Fruit fly (Drosophila melanogaster): Measurements from ENCODE around the gene CG15880.

Gene CG15880

DNA sequence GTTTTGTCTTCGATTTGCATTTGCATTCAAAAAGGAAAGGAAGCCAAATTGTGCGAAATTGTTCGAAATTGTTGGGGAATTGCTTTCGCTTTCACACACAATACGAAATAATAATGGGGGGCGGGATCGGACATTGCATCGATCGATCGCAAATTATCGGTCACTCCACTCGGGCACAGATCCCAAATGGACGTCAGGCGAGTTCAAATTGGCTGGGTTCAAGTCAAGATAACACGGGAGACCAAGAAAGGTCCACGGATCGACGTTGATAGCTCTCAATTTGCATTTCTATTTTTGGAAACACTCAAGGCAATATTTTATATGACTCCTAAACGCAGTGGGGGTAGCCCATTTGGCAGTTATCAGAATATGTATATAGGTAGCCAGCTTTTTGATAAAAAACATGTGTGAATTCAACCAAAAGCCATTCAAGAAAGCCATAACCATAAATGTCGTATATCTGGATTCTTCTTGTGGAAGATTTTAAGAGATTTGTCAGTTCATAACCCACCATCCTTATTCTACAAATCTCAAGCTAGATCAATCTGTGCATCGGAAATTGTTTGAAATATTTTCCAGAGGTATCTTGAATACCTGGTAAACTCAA, 31.5 kb upstream of the CG15880 start:
- no peak for TF ChIP-seq Dll (optimal IDR thresholded peaks at IDR 0.05)
- no peak for TF ChIP-seq EcR (GFP tag; optimal IDR thresholded peaks at IDR 0.05)

DNA sequence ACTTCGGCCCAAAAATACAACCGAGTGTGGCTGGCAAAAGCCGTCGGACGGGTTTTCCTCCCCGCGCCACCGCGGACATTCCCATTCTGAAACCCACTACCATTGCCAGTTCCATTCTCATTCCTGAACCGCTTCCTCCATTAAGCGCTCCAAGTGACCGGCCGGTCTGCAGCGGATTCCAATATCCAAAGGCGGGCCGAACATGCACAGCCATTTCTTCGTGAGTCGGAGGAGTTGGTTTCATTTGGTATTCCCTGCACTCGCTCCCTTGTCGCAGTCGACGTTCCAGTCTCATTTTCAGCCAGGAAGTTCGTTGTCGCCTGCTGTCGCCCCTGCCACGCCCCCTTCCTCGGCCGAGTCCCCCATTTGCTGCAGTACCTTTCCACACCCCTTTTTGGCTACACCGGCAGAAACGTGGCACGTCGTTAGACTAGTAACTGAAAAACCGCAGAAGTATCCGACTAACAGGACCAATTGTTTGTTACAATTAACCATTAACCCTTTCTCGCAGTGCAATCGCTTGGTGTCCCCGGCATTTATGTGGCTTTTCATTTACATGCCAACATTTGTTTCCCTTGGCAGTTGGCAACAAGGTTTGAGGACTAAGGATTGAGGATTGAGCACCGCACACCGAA, 30.4 kb upstream of the CG15880 start:
- TF ChIP-seq pan (optimal IDR thresholded peaks at IDR 0.05) (no peak), psq (optimal IDR thresholded peaks at IDR 0.05) (no peak), Dll (optimal IDR thresholded peaks at IDR 0.05) (no peak), EcR (GFP tag; optimal IDR thresholded peaks at IDR 0.05) (no peak), CG8478 (optimal IDR thresholded peaks at IDR 0.05) (no peak), usp (GFP tag; optimal IDR thresholded peaks at IDR 0.05) (no peak)

DNA sequence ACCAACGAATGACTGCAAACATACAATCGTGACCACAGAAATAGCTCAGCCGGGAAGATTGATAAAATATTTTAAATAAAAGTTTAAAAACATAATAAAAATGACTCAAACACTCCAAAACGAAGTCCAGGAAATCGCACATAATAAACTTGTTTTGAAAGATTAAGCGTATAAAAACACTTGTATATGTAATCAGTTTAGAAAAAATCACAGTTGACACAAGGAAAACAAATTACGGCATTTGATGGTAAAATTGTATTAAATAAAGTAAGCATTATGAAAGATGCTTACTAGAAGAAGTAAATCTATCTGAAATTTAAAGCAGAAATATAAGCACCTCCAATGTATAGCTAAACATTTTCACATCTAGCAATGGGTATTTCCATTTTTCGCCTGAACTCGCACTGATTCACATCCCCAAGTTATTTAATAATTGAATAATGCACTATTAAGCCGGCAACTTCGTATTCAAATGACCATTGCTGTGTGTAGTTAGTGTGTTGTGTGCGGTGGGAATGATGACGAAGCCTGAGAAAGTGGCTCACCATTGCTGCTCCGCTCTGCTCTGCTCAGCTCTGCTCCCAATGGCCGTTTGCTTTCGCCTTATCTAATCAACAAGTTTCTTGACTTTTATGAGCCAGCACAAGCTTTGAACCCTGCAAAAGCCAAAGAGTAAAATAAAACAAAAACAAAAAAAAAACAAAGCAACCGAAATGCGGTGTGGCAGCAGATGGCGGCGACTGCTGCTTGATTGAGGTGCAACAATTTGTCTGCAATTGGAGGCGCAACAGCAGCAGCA, 29.6 kb upstream of the CG15880 start:
- TF ChIP-seq usp (GFP tag; optimal IDR thresholded peaks at IDR 0.05): no peak
- TF ChIP-seq EcR (GFP tag; optimal IDR thresholded peaks at IDR 0.05): no peak
- no peak for TF ChIP-seq psq (optimal IDR thresholded peaks at IDR 0.05)
- TF ChIP-seq pan (optimal IDR thresholded peaks at IDR 0.05): no peak
- TF ChIP-seq Dll (optimal IDR thresholded peaks at IDR 0.05): no peak
- no peak for TF ChIP-seq CG8478 (optimal IDR thresholded peaks at IDR 0.05)

DNA sequence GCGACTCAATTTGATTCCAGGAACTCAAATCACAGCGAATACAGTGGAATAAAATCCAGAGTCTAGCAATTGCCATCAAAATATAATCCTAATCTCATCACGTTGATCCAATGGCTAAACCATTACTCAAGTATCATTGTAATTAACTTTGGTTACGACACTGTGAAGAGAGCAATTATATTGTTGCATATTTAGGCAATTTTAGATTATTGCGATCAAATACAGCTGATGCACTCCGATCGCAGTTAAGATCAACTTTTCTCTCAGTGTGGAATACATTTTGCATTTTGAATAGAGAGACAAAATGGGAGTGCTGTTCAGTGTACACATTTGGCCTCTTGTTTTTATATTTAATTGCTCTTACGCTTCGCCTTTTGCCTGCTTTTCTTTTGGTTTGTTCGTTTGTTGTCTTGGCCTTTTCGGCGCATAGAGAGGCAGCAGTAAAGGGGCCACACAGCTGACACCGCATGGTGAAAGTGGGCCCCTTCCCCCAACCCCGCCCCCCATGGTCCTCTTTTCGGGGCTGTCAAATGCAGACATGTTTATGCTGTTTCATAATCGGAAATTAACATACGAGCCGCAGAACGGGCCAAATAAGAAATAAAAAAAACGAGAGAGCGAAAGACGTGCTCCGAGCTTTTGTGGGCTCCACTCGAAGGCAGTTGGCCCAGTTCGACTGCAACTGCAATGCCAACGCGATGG, 28.6 kb upstream of the CG15880 start:
- TF ChIP-seq CG8478 (optimal IDR thresholded peaks at IDR 0.05) (no peak), psq (optimal IDR thresholded peaks at IDR 0.05) (no peak), usp (GFP tag; optimal IDR thresholded peaks at IDR 0.05) (no peak), pan (optimal IDR thresholded peaks at IDR 0.05) (no peak), EcR (GFP tag; optimal IDR thresholded peaks at IDR 0.05) (no peak), Dll (optimal IDR thresholded peaks at IDR 0.05) (no peak)

DNA sequence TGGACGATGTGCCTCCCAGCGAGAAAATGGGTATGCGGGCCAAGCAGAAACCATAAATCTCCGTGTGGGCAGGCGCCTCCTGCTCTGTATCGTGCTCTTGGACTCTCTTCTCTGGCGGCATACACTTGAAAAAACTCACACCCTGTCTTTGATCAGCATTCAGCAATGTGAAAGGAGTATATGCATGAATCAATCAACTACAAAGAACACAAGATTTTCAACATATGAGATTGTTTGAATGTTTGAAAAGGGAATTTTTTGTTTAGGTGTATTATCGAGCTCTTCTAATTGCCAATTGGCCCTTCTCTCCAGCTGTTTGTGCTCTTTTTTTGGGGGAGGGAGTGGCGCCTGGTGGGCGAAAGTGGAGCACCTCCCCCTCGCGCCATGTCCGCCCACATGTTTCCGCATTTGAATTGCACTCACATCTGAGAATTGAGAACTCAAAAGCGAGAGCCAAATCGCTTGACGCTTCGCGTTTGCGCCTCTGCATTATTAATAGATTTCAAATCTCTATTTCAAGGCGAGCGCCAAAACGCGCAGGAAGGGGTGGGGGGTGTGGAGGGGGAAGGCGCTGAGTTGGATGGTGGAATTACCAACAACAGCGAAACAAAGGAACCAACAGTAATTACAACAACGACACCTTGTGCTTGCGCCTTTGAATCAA, 27.7 kb upstream of the CG15880 start:
- TF ChIP-seq pan (optimal IDR thresholded peaks at IDR 0.05) (no peak), usp (GFP tag; optimal IDR thresholded peaks at IDR 0.05) (no peak), Dll (optimal IDR thresholded peaks at IDR 0.05) (no peak)

DNA sequence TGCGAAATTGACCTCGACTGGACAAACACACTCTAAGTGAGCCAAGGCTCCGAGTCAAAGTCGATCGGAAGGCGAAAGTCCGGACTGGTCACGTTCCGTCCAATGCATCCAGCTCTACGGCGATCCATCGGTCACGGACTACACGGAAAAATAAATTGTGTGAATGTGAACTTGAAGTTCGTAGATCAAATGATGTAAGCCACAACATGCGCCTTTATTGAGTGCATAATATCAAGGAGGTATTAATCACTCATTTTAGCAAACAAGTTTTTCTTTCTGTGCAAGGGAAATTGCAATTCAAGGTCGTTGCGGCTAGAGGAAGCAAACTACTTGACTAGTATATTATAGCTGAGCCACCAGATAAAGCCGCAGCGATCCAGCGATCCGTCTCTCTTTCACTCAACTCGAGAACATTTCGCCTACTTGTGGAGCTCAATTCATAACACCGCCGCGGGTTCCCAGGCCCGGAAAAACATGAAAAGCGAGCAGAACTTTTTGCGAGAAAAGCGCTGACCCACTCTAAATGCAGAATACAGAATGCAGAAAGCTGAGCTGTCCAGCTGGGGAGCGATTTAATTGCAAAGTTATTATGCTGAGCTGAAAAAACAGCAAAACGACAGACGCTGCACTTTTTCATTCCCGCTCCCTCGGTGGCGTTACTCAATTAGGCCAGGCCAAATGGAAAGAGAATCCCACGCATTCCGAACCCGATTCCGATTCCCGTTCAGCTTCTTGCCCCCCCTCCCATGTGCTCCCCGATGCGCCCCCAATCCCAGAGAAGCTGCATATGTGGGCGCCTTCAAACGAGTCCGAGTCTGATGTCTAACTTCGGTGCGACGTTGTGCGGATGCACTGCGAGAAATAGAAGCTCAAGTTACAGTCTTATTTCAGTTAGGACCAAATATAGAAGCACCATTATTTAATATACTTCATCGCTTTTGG, 26.4 kb upstream of the CG15880 start:
- no peak for TF ChIP-seq Dll (optimal IDR thresholded peaks at IDR 0.05)
- TF ChIP-seq psq (optimal IDR thresholded peaks at IDR 0.05): no peak
- no peak for TF ChIP-seq EcR (GFP tag; optimal IDR thresholded peaks at IDR 0.05)
- TF ChIP-seq usp (GFP tag; optimal IDR thresholded peaks at IDR 0.05): no peak
- TF ChIP-seq CG8478 (optimal IDR thresholded peaks at IDR 0.05): no peak
- TF ChIP-seq pan (optimal IDR thresholded peaks at IDR 0.05): no peak

DNA sequence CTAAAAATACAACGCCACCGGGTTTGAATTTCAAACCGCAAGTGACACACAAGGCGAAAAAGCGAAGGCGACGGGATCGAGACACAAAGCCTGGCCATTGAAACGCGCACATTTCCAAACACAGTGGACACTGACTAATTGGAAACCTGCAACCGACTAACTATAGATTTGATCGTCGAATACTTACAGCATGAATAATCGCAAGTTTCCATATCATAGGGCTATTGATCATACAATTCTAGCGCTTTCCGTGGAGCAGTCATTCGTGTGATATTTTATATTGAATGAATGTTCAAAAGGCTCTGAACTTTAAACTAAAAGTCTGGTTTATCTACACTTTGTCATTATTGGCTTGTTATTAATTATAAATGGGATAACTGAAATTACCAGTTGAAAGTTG, 25.6 kb upstream of the CG15880 start:
- no peak for TF ChIP-seq psq (optimal IDR thresholded peaks at IDR 0.05)
- TF ChIP-seq Dll (optimal IDR thresholded peaks at IDR 0.05): no peak
- peak; percentile 41 for TF ChIP-seq pan (optimal IDR thresholded peaks at IDR 0.05)

DNA sequence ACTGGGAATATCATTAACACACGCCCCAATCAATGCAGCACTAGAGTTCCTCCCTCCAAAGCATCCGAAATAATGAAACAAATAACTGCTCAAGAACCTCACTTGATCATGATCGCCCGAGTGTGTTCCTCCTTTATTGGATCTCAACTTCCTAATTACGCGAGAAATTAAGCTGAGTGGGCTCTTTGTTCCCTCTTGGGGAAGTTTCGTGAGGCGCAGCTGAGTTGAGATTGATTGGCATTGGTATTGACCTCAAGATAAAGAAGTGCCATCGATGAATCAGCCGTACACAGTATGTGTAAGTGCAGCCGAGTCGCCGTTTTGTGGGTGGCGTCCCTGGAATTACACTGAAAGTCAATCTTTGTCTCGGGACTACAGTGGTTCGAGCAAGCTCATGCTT, 25.1 kb upstream of the CG15880 start:
- TF ChIP-seq pan (optimal IDR thresholded peaks at IDR 0.05) (no peak), Dll (optimal IDR thresholded peaks at IDR 0.05) (no peak), EcR (GFP tag; optimal IDR thresholded peaks at IDR 0.05) (no peak), CG8478 (optimal IDR thresholded peaks at IDR 0.05) (no peak), psq (optimal IDR thresholded peaks at IDR 0.05) (no peak), usp (GFP tag; optimal IDR thresholded peaks at IDR 0.05) (no peak)

DNA sequence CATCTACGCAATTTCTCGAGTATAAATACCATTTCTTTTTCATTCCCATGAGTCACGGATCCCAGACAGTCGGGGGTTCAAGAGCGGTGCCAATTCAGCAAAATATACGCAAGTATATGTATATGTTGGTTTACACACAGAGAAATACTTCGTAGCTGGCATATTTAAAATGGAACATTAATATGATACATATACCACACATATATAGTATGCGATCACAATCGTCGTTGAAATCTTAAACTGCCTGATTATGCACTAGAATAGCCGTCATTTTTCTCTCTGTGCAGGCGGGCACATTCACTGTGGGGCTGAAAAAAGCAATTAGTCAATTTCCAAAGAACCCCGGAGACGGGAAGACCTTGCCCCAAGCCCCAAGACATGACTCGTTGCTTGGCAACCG, 24.0 kb upstream of the CG15880 start:
- TF ChIP-seq CG8478 (optimal IDR thresholded peaks at IDR 0.05) (no peak), EcR (GFP tag; optimal IDR thresholded peaks at IDR 0.05) (no peak), psq (optimal IDR thresholded peaks at IDR 0.05) (no peak), Dll (optimal IDR thresholded peaks at IDR 0.05) (no peak), usp (GFP tag; optimal IDR thresholded peaks at IDR 0.05) (no peak), pan (optimal IDR thresholded peaks at IDR 0.05) (no peak)

DNA sequence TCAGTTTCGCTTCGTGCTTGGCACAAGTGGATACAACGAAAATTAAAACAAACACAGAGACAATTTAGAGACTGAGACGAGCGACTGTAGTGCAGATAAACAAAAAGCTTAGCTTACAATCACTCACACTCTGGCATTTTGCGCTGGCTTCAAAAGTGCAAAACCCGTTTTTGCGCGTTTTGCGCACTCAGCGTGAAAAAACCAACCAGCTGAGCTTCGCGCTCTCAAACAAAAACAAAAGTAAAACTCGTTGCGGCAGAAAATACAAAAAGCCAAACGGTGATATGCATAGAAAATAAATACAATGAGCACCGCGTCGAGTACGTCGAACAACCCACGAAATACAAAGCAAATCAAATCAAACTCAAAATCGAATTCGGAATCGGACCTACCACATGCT, 23.0 kb upstream of the CG15880 start:
- TF ChIP-seq Dll (optimal IDR thresholded peaks at IDR 0.05): no peak

DNA sequence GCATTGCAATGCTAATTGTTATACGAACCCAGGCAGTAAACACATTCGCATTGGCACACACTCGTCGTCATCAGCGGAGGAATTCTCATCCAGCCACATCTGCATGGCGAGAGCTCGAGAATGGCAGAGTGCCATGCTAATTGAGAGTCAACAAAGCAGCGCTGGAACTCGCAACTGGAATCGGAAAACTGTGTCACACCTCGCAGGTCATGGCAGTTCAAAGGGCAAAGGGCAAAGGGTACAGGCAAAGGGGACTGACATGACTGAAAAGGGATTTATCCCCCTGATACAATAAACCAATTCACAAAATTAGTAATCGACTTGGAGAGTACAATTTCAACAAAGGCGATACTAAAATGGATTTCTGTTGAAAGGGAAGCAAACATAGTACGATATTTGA, 22.3 kb upstream of the CG15880 start:
- TF ChIP-seq EcR (GFP tag; optimal IDR thresholded peaks at IDR 0.05): peak in 1 of 2 experiments; percentile 19
- TF ChIP-seq CG8478 (optimal IDR thresholded peaks at IDR 0.05): no peak
- TF ChIP-seq psq (optimal IDR thresholded peaks at IDR 0.05): no peak

Data from whole organism.